Fruit fly (Drosophila melanogaster) whole organism, embryonic: ENCODE data around the gene CG13117.

Source experiments
- Antp ChIP-seq: fragments of 200-800 bp; sonication (Bioruptor generic); optimal IDR thresholded peaks from 3 replicates; lab custom pipeline; 2016; ENCODE audit warnings: missing biosample characterization, missing genetic modification characterization
- Atf-2 ChIP-seq: fragments of 200-800 bp; sonication (Bioruptor generic); optimal IDR thresholded peaks from 2 replicates; lab custom pipeline; 2016; ENCODE audit warnings: missing biosample characterization, missing genetic modification characterization
- BEAF-32 ChIP-seq: fragments of 200-800 bp; sonication (Bioruptor generic); optimal IDR thresholded peaks from 3 replicates; lab custom pipeline; 2017; ENCODE audit warnings: missing biosample characterization, missing genetic modification characterization, mild to moderate bottlenecking, moderate library complexity, missing genetic modification reagents
- Blimp-1 ChIP-seq: fragments of 200-800 bp; sonication (Bioruptor generic); optimal IDR thresholded peaks from 3 replicates; lab custom pipeline; 2018; ENCODE audit warnings: missing biosample characterization, missing genetic modification characterization, mild to moderate bottlenecking, moderate library complexity, missing genetic modification reagents
- BtbVII ChIP-seq: fragments of 200-800 bp; sonication (Bioruptor generic); optimal IDR thresholded peaks from 3 replicates; lab custom pipeline; 2017; ENCODE audit warnings: missing biosample characterization, mild to moderate bottlenecking, missing genetic modification characterization
- CG1024 ChIP-seq: fragments of 200-800 bp; sonication (Bioruptor generic); IDR thresholded peaks from 2 replicates; pipeline ENCODE4 v1.3.6; 2022; ENCODE audit warnings: missing biosample characterization, missing genetic modification characterization
- CG11093 ChIP-seq: fragments of 200-800 bp; sonication (Bioruptor generic); IDR thresholded peaks from 3 replicates; pipeline ENCODE4 v1.3.6; 2022; ENCODE audit warnings: missing biosample characterization, missing genetic modification characterization
- CG11695 ChIP-seq: fragments of 200-800 bp; sonication (Bioruptor generic); IDR thresholded peaks from 3 replicates; pipeline ENCODE4 v1.3.6; 2022; ENCODE audit warnings: missing biosample characterization, missing genetic modification characterization
- CG12104 ChIP-seq: fragments of 200-800 bp; sonication (Bioruptor generic); optimal IDR thresholded peaks from 3 replicates; lab custom pipeline; 2016; ENCODE audit warnings: missing biosample characterization, missing genetic modification characterization
- CG14965 ChIP-seq: fragments of 200-800 bp; sonication (Bioruptor generic); optimal IDR thresholded peaks from 2 replicates; lab custom pipeline; 2016; ENCODE audit warnings: missing biosample characterization, missing genetic modification characterization, borderline replicate concordance
- CG18476 ChIP-seq: fragments of 200-800 bp; sonication (Bioruptor generic); optimal IDR thresholded peaks from 2 replicates; lab custom pipeline; 2016; ENCODE audit warnings: missing biosample characterization, mild to moderate bottlenecking, missing genetic modification characterization
- CG18764 ChIP-seq: fragments of 200-800 bp; sonication (Bioruptor generic); optimal IDR thresholded peaks from 3 replicates; lab custom pipeline; 2016; ENCODE audit warnings: missing biosample characterization, missing genetic modification characterization
- CG2129 ChIP-seq: fragments of 200-800 bp; sonication (Bioruptor generic); IDR thresholded peaks from 2 replicates; pipeline ENCODE4 v1.3.6; 2022; ENCODE audit warnings: missing biosample characterization, missing genetic modification characterization; ENCODE audit not compliant: partially characterized antibody
- CG2889 ChIP-seq: fragments of 200-800 bp; sonication (Bioruptor generic); IDR thresholded peaks from 3 replicates; pipeline ENCODE4 v1.3.6; 2022; ENCODE audit warnings: missing biosample characterization, missing genetic modification characterization
- CG31388 ChIP-seq: fragments of 200-800 bp; sonication (Bioruptor generic); optimal IDR thresholded peaks from 2 replicates; lab custom pipeline; 2016; ENCODE audit warnings: missing biosample characterization, missing genetic modification characterization
- CG3163 ChIP-seq: fragments of 200-800 bp; sonication (Bioruptor generic); optimal IDR thresholded peaks from 3 replicates; lab custom pipeline; 2016; ENCODE audit warnings: missing biosample characterization, missing genetic modification characterization
- CG42726 ChIP-seq: fragments of 200-800 bp; sonication (Bioruptor generic); IDR thresholded peaks from 2 replicates; pipeline ENCODE4 v1.3.6; 2022; ENCODE audit warnings: missing biosample characterization, missing genetic modification characterization; ENCODE audit not compliant: partially characterized antibody
- CG6175 ChIP-seq: fragments of 200-800 bp; sonication (Bioruptor generic); IDR thresholded peaks from 3 replicates; pipeline ENCODE4 v1.3.6; 2022; ENCODE audit warnings: missing biosample characterization, missing genetic modification characterization
- CG9797 ChIP-seq: fragments of 200-800 bp; sonication (Bioruptor generic); optimal IDR thresholded peaks from 3 replicates; lab custom pipeline; 2018; ENCODE audit warnings: missing biosample characterization, mild to moderate bottlenecking, missing genetic modification characterization
- Camta ChIP-seq: fragments of 200-800 bp; sonication (Bioruptor generic); optimal IDR thresholded peaks from 2 replicates; lab custom pipeline; 2016; ENCODE audit warnings: missing biosample characterization, missing genetic modification characterization
- Dll ChIP-seq: fragments of 200-800 bp; sonication (Bioruptor generic); IDR thresholded peaks from 4 replicates; pipeline ENCODE4 v1.3.6; 2022; ENCODE audit warnings: missing biosample characterization, missing genetic modification characterization; ENCODE audit not compliant: partially characterized antibody
- HLH3B ChIP-seq: fragments of 200-800 bp; sonication (Bioruptor generic); IDR thresholded peaks from 2 replicates; pipeline ENCODE4 v1.3.6; 2022; ENCODE audit warnings: missing biosample characterization, missing genetic modification characterization
- HLHmδ ChIP-seq: fragments of 200-800 bp; sonication (Bioruptor generic); optimal IDR thresholded peaks from 2 replicates; lab custom pipeline; 2018; ENCODE audit warnings: missing biosample characterization, mild to moderate bottlenecking, missing genetic modification characterization, moderate library complexity
- Hr51 ChIP-seq, 2 experiments: fragments of 200-800 bp; sonication (Bioruptor generic); optimal IDR thresholded peaks; 2 replicates in 1 of 2; 3 replicates in 1 of 2; lab custom pipeline; 2016 to 2018; ENCODE audit warnings: missing biosample characterization in 2 of 2, missing genetic modification characterization in 2 of 2, mild to moderate bottlenecking in 1 of 2, moderate library complexity in 1 of 2
- Kr ChIP-seq: fragments of 200-800 bp; sonication (Bioruptor generic); optimal IDR thresholded peaks from 2 replicates; lab custom pipeline; 2017; ENCODE audit warnings: missing biosample characterization, mild to moderate bottlenecking, missing genetic modification characterization
- Mrtf ChIP-seq: fragments of 200-800 bp; sonication (Bioruptor generic); IDR thresholded peaks from 3 replicates; pipeline ENCODE4 v1.3.6; 2022; ENCODE audit warnings: missing biosample characterization, missing genetic modification characterization
- Nf-YA ChIP-seq: fragments of 200-800 bp; sonication (Bioruptor generic); IDR thresholded peaks from 2 replicates; pipeline ENCODE4 v1.3.6; 2022; ENCODE audit warnings: missing biosample characterization, missing genetic modification characterization
- Oli ChIP-seq: fragments of 200-800 bp; sonication (Bioruptor generic); optimal IDR thresholded peaks from 2 replicates; lab custom pipeline; 2018; ENCODE audit warnings: missing biosample characterization, mild to moderate bottlenecking, missing genetic modification characterization, moderate library complexity
- Ravus ChIP-seq: fragments of 200-800 bp; sonication (Bioruptor generic); IDR thresholded peaks from 2 replicates; pipeline ENCODE4 v1.3.6; 2022; ENCODE audit warnings: missing biosample characterization, missing genetic modification characterization
- Scr ChIP-seq: fragments of 200-800 bp; sonication (Bioruptor generic); IDR thresholded peaks from 2 replicates; pipeline ENCODE4 v1.3.6; 2022; ENCODE audit warnings: missing biosample characterization, missing genetic modification characterization; ENCODE audit not compliant: partially characterized antibody
- Side ChIP-seq: fragments of 200-800 bp; sonication (Bioruptor generic); optimal IDR thresholded peaks from 2 replicates; lab custom pipeline; 2016; ENCODE audit warnings: missing biosample characterization, missing genetic modification characterization
- Six4 ChIP-seq: fragments of 200-800 bp; sonication (Bioruptor generic); optimal IDR thresholded peaks from 2 replicates; lab custom pipeline; 2016; ENCODE audit warnings: missing biosample characterization, missing genetic modification characterization
- TFAM ChIP-seq: fragments of 200-800 bp; sonication (Bioruptor generic); optimal IDR thresholded peaks from 2 replicates; lab custom pipeline; 2017; ENCODE audit warnings: missing biosample characterization, missing genetic modification characterization, inconsistent platforms
- ato ChIP-seq: fragments of 200-800 bp; sonication (Bioruptor generic); IDR thresholded peaks from 2 replicates; pipeline ENCODE4 v1.3.6; 2022; ENCODE audit warnings: missing biosample characterization, missing genetic modification characterization; ENCODE audit not compliant: partially characterized antibody
- bcd ChIP-seq: fragments of 200-800 bp; sonication (Bioruptor generic); optimal IDR thresholded peaks from 2 replicates; lab custom pipeline; 2017; ENCODE audit warnings: missing biosample characterization, mild to moderate bottlenecking, missing genetic modification characterization
- corto ChIP-seq: fragments of 200-800 bp; sonication (Bioruptor generic); optimal IDR thresholded peaks from 2 replicates; lab custom pipeline; 2016; ENCODE audit warnings: missing biosample characterization, mild to moderate bottlenecking, missing genetic modification characterization, moderate library complexity
- dan ChIP-seq: fragments of 200-800 bp; sonication (Bioruptor generic); IDR thresholded peaks from 2 replicates; pipeline ENCODE4 v1.3.6; 2022; ENCODE audit warnings: missing biosample characterization, missing genetic modification characterization
- dm ChIP-seq: fragments of 200-800 bp; sonication (Bioruptor generic); optimal IDR thresholded peaks from 3 replicates; lab custom pipeline; 2016; ENCODE audit warnings: missing biosample characterization, missing genetic modification characterization
- dmrt99B ChIP-seq: fragments of 200-800 bp; sonication (Bioruptor generic); optimal IDR thresholded peaks from 2 replicates; lab custom pipeline; 2018; ENCODE audit warnings: missing biosample characterization, mild to moderate bottlenecking, missing genetic modification characterization, moderate library complexity
- en ChIP-seq: fragments of 200-800 bp; sonication (Bioruptor generic); optimal IDR thresholded peaks from 2 replicates; lab custom pipeline; 2016; ENCODE audit warnings: missing biosample characterization, missing genetic modification characterization
- hb ChIP-seq: fragments of 200-800 bp; sonication (Bioruptor generic); IDR thresholded peaks from 3 replicates; pipeline ENCODE4 v1.3.6; 2022; ENCODE audit warnings: missing biosample characterization, missing genetic modification characterization; ENCODE audit not compliant: partially characterized antibody
- jigr1 ChIP-seq: fragments of 200-800 bp; sonication (Bioruptor generic); IDR thresholded peaks from 3 replicates; pipeline ENCODE4 v1.3.6; 2022; ENCODE audit warnings: missing biosample characterization, missing genetic modification characterization
- nau ChIP-seq: fragments of 200-800 bp; sonication (Bioruptor generic); optimal IDR thresholded peaks from 3 replicates; lab custom pipeline; 2017; ENCODE audit warnings: missing biosample characterization, mild to moderate bottlenecking, missing genetic modification characterization, missing genetic modification reagents
- onecut ChIP-seq: fragments of 200-800 bp; sonication (Bioruptor generic); IDR thresholded peaks from 2 replicates; pipeline ENCODE4 v1.3.6; 2022; ENCODE audit warnings: missing biosample characterization, missing genetic modification characterization
- org-1 ChIP-seq: fragments of 200-800 bp; sonication (Bioruptor generic); optimal IDR thresholded peaks from 2 replicates; lab custom pipeline; 2017; ENCODE audit warnings: missing biosample characterization, missing genetic modification characterization
- p53 ChIP-seq: fragments of 200-800 bp; sonication (Bioruptor generic); optimal IDR thresholded peaks from 2 replicates; lab custom pipeline; 2016; ENCODE audit warnings: missing biosample characterization, missing genetic modification characterization
- pum ChIP-seq: fragments of 200-800 bp; sonication (Bioruptor generic); optimal IDR thresholded peaks from 2 replicates; lab custom pipeline; 2016; ENCODE audit warnings: missing biosample characterization, missing genetic modification characterization
- pzg ChIP-seq: fragments of 200-800 bp; sonication (Bioruptor generic); optimal IDR thresholded peaks from 3 replicates; lab custom pipeline; 2018; ENCODE audit warnings: missing biosample characterization, mild to moderate bottlenecking, missing genetic modification characterization, moderate library complexity
- salm ChIP-seq: fragments of 200-800 bp; sonication (Bioruptor generic); optimal IDR thresholded peaks from 2 replicates; lab custom pipeline; 2018; ENCODE audit warnings: missing biosample characterization, mild to moderate bottlenecking, missing genetic modification characterization
- slou ChIP-seq: fragments of 200-800 bp; sonication (Bioruptor generic); optimal IDR thresholded peaks from 3 replicates; lab custom pipeline; 2016; ENCODE audit warnings: missing biosample characterization, missing genetic modification characterization
- vvl ChIP-seq: fragments of 200-800 bp; sonication (Bioruptor generic); IDR thresholded peaks from 2 replicates; pipeline ENCODE4 v1.3.6; 2022; ENCODE audit warnings: missing biosample characterization, missing genetic modification characterization

The CG13117 gene

dm6 chr2L:9699615-9700014, 36.8 kb upstream of the CG13117 start, which contains the start of gene hoip (continued):
- TF ChIP-seq Mrtf (GFP tag; lab: Robert Waterston, UW), result no peak
- TF ChIP-seq Blimp-1, result no peak
- TF ChIP-seq pzg (GFP tag; lab: Kevin White, UChicago), result peak; percentile 41
- no peak for TF ChIP-seq en (GFP tag; lab: Kevin White, UChicago)
- TF ChIP-seq Atf-2 (GFP tag; lab: Kevin White, UChicago), result no peak
- TF ChIP-seq Oli (tag; lab: Kevin White, UChicago), result no peak
- no peak for TF ChIP-seq CG1024 (GFP tag; lab: Robert Waterston, UW)
- TF ChIP-seq BtbVII (GFP tag; lab: Kevin White, UChicago), result no peak
- TF ChIP-seq TFAM, result no peak
- TF ChIP-seq bcd (GFP tag; lab: Kevin White, UChicago), result no peak
- peak; percentile 81 for TF ChIP-seq CG9797
- TF ChIP-seq CG2129, result no peak
- TF ChIP-seq Antp, result no peak
- TF ChIP-seq dmrt99B (tag; lab: Kevin White, UChicago), result no peak
- TF ChIP-seq onecut (GFP tag; lab: Robert Waterston, UW), result no peak
- 0 out of 2 replicates have a peak, but pooled peaks have one; percentile 32 for TF ChIP-seq ato (GFP tag; lab: Robert Waterston, UW)
- TF ChIP-seq BEAF-32 (GFP tag; lab: Kevin White, UChicago), result peak; percentile 74
- TF ChIP-seq CG11695 (GFP tag; lab: Robert Waterston, UW), result no peak
- TF ChIP-seq CG11093 (GFP tag; lab: Robert Waterston, UW), result no peak
- no peak for TF ChIP-seq CG14965 (GFP tag; lab: Kevin White, UChicago)
- no peak for TF ChIP-seq Camta (GFP tag; lab: Kevin White, UChicago)
- no peak for TF ChIP-seq Side (GFP tag; lab: Kevin White, UChicago)
- no peak for TF ChIP-seq HLH3B (GFP tag; lab: Robert Waterston, UW)
- TF ChIP-seq p53 (GFP tag; lab: Kevin White, UChicago), result no peak
- TF ChIP-seq corto (GFP tag; lab: Kevin White, UChicago), result no peak
- peak; percentile 91 for TF ChIP-seq dm
- TF ChIP-seq pum (GFP tag; lab: Kevin White, UChicago), result no peak
- no peak for TF ChIP-seq CG18476 (GFP tag; lab: Kevin White, UChicago)
- TF ChIP-seq CG42726 (GFP tag; lab: Robert Waterston, UW), result 0 out of 2 replicates have a peak, but pooled peaks have one; percentile 32
- no peak for TF ChIP-seq salm (tag; lab: Kevin White, UChicago)
- no peak for TF ChIP-seq CG2889 (GFP tag; lab: Robert Waterston, UW)
- TF ChIP-seq slou, result no peak
- TF ChIP-seq dan (GFP tag; lab: Robert Waterston, UW), result no peak
- TF ChIP-seq nau (GFP tag; lab: Kevin White, UChicago), result no peak
- TF ChIP-seq org-1 (GFP tag; lab: Kevin White, UChicago), result no peak
- no peak for TF ChIP-seq Nf-YA
- TF ChIP-seq CG3163 (GFP tag; lab: Kevin White, UChicago), result no peak
- no peak for TF ChIP-seq hb (GFP tag; lab: Robert Waterston, UW)
- TF ChIP-seq CG6175 (GFP tag; lab: Robert Waterston, UW), result no peak
- TF ChIP-seq CG12104, result no peak
- no peak for TF ChIP-seq Hr51 (GFP tag; optimal IDR thresholded peaks at IDR 0.05; lab: Kevin White, UChicago)
- no peak for TF ChIP-seq Ravus (GFP tag; lab: Robert Waterston, UW)
- no peak for TF ChIP-seq Kr (GFP tag; lab: Kevin White, UChicago)
- peak; percentile 53; the same call in 2 of the 4 replicates for TF ChIP-seq Dll
- TF ChIP-seq vvl (GFP tag; lab: Robert Waterston, UW), result no peak; the same call in 1 of the 2 replicates
- TF ChIP-seq jigr1 (GFP tag; lab: Robert Waterston, UW), result no peak
- no peak for TF ChIP-seq HLHmδ (GFP tag; lab: Kevin White, UChicago)
- TF ChIP-seq Six4 (GFP tag; lab: Kevin White, UChicago), result no peak
- TF ChIP-seq CG31388, result no peak
- TF ChIP-seq Scr (GFP tag; lab: Robert Waterston, UW), result peak; percentile 48; the same call in 1 of the 2 replicates
- no peak for TF ChIP-seq CG18764 (GFP tag; lab: Kevin White, UChicago)
